Worm (Caenorhabditis elegans): ENCODE results near the gene dbn-1.

ce11 chrIII:13743922-13744321, 17.9 kb downstream of the dbn-1 start, which contains the start of gene tyr-2:
- TF ChIP-seq nhr-77 (tag; optimal IDR thresholded peaks at IDR 0.05) (no peak), vab-7 (GFP tag; IDR thresholded peaks at IDR 0.05) (no peak), fkh-10 (GFP tag; optimal IDR thresholded peaks at IDR 0.05) (no peak), unc-130 (GFP tag; optimal IDR thresholded peaks at IDR 0.05) (no peak), fos-1 (tag; optimal IDR thresholded peaks at IDR 0.05) (no peak), dve-1 (tag; optimal IDR thresholded peaks at IDR 0.05; ENCODE audit: insufficient read depth) (no peak), unc-39 (tag; optimal IDR thresholded peaks at IDR 0.05) (no peak)
